Fruit fly (Drosophila melanogaster): ENCODE data around the gene Brd7-9.

The Brd7-9 gene

dm6 chr2L:7833650-7834049 is 51.0 kb downstream of the Brd7-9 start:
- TF ChIP-seq svp (GFP tag) = peak; percentile 51
- TF ChIP-seq CG6276 (GFP tag; optimal IDR thresholded peaks at IDR 0.05) = no peak
- TF ChIP-seq CG10669 (GFP tag; optimal IDR thresholded peaks at IDR 0.05) = no peak
- TF ChIP-seq Smox (GFP tag; optimal IDR thresholded peaks at IDR 0.05) = no peak

Measured in whole organism, prepupa.